Worm (Caenorhabditis elegans): ENCODE data around the gene B0280.11.

B0280.11 gene

DNA sequence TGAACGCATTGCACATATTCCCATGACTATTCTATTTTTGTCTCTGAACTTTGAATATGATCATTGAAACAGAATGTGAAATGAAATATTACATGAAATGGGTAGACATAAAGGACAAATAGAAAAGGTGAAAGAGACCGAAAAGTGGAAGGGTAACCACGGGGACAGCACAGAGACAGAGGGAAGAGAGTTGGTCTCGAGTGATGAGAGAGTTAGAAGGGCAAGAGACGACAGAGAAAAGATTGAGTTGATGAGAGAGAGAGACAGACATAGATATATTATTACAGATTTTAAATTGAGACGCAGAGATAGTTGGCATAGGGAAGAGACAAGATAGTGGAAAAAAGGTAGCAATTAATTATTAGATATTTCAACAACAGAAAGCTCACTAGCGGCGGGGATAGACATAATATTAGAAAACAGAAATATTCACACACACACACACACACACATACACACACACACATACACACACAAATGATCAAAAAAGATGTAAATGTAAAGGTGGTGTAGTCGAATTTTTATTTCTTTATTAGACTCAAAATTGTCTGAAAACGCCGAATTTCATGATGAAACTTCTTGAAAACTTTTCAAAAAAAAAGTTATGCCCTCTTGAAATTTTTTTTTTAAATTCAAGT, 21.3 kb downstream of the B0280.11 start:
- TF ChIP-seq tbx-2 (tag; optimal IDR thresholded peaks at IDR 0.05) = no peak
- peak; percentile 3 for TF ChIP-seq lsy-12 (tag; optimal IDR thresholded peaks at IDR 0.05)
- peak; percentile 74 for TF ChIP-seq pqm-1 (tag; optimal IDR thresholded peaks at IDR 0.05)
- TF ChIP-seq unc-62 (GFP tag; optimal IDR thresholded peaks at IDR 0.05) = no peak
- no peak for TF ChIP-seq ceh-82 (tag; optimal IDR thresholded peaks at IDR 0.05)
- TF ChIP-seq egl-27 (tag; optimal IDR thresholded peaks at IDR 0.05) = peak; percentile 87
- no peak for TF ChIP-seq nhr-77 (tag; optimal IDR thresholded peaks at IDR 0.05)
- no peak for TF ChIP-seq nhr-237 (tag; optimal IDR thresholded peaks at IDR 0.05)
- TF ChIP-seq nhr-25 (tag; optimal IDR thresholded peaks at IDR 0.05) = peak; percentile 85
- TF ChIP-seq nhr-11 (tag; optimal IDR thresholded peaks at IDR 0.05) = no peak
- TF ChIP-seq R02D3.7 (tag; optimal IDR thresholded peaks at IDR 0.05) = no peak
- TF ChIP-seq jun-1 (tag; optimal IDR thresholded peaks at IDR 0.05) = peak; percentile 76
- no peak for TF ChIP-seq fkh-10 (GFP tag; optimal IDR thresholded peaks at IDR 0.05)
- TF ChIP-seq mml-1 (tag; optimal IDR thresholded peaks at IDR 0.05) = no peak
- peak; percentile 71 for TF ChIP-seq skn-1 (tag; optimal IDR thresholded peaks at IDR 0.05)
- no peak for TF ChIP-seq aly-2 (tag; optimal IDR thresholded peaks at IDR 0.05)
- peak; percentile 45 for TF ChIP-seq elt-1 (tag; optimal IDR thresholded peaks at IDR 0.05)
- TF ChIP-seq ztf-4 (tag; optimal IDR thresholded peaks at IDR 0.05) = no peak
- no peak for TF ChIP-seq sea-2 (GFP tag; optimal IDR thresholded peaks at IDR 0.05)
- TF ChIP-seq nhr-12 (tag; optimal IDR thresholded peaks at IDR 0.05) = no peak
- peak; percentile 28 for TF ChIP-seq hmg-11 (tag; optimal IDR thresholded peaks at IDR 0.05)
- TF ChIP-seq pha-4 (tag; optimal IDR thresholded peaks at IDR 0.05) = peak; percentile 89
- no peak for TF ChIP-seq ama-1 (optimal IDR thresholded peaks at IDR 0.05)
- no peak for TF ChIP-seq nhr-76 (tag; optimal IDR thresholded peaks at IDR 0.05)
- TF ChIP-seq ZK546.5 (tag; optimal IDR thresholded peaks at IDR 0.05) = no peak
- no peak for TF ChIP-seq daf-12 (tag; optimal IDR thresholded peaks at IDR 0.05)
- TF ChIP-seq ztf-11 (tag; optimal IDR thresholded peaks at IDR 0.05) = no peak
- peak; percentile 25 for TF ChIP-seq lin-15B (tag; optimal IDR thresholded peaks at IDR 0.05)
- no peak for TF ChIP-seq elt-3 (tag; optimal IDR thresholded peaks at IDR 0.05)
- TF ChIP-seq eor-1 (tag; optimal IDR thresholded peaks at IDR 0.05) = no peak
- TF ChIP-seq mdl-1 (tag; optimal IDR thresholded peaks at IDR 0.05) = peak; percentile 22
- TF ChIP-seq zag-1 (tag; optimal IDR thresholded peaks at IDR 0.05) = no peak
- TF ChIP-seq fos-1 (tag; optimal IDR thresholded peaks at IDR 0.05) = no peak
- peak; percentile 73 for TF ChIP-seq nfya-1 (tag; optimal IDR thresholded peaks at IDR 0.05; ENCODE audit: insufficient read depth)
- no peak for TF ChIP-seq ceh-16 (tag; optimal IDR thresholded peaks at IDR 0.05)
- peak; percentile 68 for TF ChIP-seq elt-2 (tag; optimal IDR thresholded peaks at IDR 0.05)
- no peak for TF ChIP-seq ceh-9 (tag; optimal IDR thresholded peaks at IDR 0.05)
- no peak for TF ChIP-seq lin-39 (tag; optimal IDR thresholded peaks at IDR 0.05)
- TF ChIP-seq nhr-28 (tag; optimal IDR thresholded peaks at IDR 0.05) = no peak
- no peak for TF ChIP-seq egl-5 (tag; optimal IDR thresholded peaks at IDR 0.05)
- TF ChIP-seq snpc-4 (tag; optimal IDR thresholded peaks at IDR 0.05) = peak; percentile 45
- TF ChIP-seq ceh-28 (tag; optimal IDR thresholded peaks at IDR 0.05) = peak; percentile 41
- peak; percentile 62 for TF ChIP-seq nhr-23 (tag; optimal IDR thresholded peaks at IDR 0.05)
- no peak for TF ChIP-seq nhr-67 (tag; optimal IDR thresholded peaks at IDR 0.05)
- TF ChIP-seq nhr-43 (tag; optimal IDR thresholded peaks at IDR 0.05; ENCODE audit: poor library complexity, severe bottlenecking) = peak; percentile 59
- TF ChIP-seq fkh-2 (tag; optimal IDR thresholded peaks at IDR 0.05) = no peak
- no peak for TF ChIP-seq unc-39 (tag; optimal IDR thresholded peaks at IDR 0.05)
